Fruit fly (Drosophila melanogaster): ENCODE results near the gene Lkr.

Gene Lkr

DNA sequence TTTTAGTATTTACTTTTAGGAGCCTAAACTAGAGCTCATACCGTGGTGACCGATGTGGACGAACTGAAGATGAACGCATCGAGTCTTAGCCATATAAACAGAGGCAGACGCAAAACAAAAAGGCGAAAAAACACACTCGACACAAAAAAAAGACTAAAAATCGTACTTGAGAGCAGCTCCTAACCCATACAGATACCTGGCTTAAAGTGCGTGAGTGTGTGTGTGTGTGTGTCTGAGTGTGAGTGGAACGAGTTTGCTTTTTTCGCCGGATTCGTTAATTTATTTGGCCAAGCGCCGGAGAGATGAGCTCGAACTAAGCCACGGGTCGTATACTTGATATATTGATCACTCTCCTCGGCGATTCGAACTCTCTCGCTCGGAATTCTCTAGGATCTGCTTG lies 21.9 kb upstream of the Lkr start, which contains the start of gene frm:
TSS of gene frm (minus strand) at position 73 of the 400 bp plus-strand sequence.
- TF ChIP-seq CG17801 (GFP tag; optimal IDR thresholded peaks at IDR 0.05; ENCODE audit: partially characterized antibody), result no peak

DNA sequence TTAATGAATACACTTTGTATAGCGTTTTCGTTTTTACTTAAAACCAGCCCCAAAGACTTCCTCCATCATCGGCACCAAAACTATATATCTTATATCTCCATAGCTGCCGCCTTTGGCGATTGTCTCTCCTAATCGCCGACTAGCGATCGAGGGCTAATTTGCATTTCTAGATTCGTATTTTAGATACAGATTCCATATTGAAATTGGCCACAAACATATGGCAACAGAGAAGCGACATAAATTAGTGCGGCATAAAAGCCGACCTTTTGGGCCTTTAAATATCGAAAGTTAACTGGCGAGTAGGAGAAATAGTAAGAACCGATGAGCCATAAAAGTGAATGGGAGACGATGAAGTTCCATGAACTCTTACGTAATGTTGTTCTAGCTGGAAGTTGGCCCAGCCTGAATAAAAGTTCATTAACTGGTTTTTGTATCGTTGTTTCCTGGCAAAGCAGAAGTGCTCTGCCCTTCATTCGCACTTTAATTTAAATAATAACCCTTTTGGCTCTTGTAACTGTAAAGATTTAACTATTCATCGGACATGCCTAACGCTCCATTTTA lies 19.5 kb upstream of the Lkr start:
- no peak for TF ChIP-seq CG17801 (GFP tag; optimal IDR thresholded peaks at IDR 0.05; ENCODE audit: partially characterized antibody)

DNA sequence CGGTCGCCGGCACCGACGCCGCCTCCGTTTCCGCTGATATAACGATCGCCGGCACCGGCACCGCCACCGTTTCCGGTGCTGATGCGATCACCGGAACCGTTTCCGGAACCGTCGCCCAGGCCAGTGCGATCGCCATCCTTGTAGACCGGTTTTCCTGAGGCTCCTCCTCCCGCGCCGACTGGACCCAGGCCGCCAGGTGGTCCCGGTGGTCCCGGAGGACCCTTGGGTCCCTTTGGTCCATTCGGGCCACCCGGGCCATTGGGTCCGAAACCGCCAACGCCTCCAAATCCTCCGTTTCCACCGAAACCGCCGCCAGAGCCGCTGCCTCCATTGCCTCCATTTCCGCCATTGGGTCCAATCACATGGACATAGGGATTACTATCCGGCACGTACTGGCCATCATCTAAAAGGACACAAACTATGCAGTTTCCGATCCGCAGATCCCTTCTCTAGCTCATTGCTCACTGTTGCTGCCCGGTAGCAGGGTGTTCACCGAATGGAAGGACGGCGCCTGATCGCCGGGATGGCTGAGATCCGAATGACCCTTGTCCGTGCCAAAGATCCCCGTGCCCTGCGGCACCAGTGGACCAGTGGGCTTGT lies 13.7 kb upstream of the Lkr start:
- TF ChIP-seq CG17801 (GFP tag; optimal IDR thresholded peaks at IDR 0.05; ENCODE audit: partially characterized antibody), result no peak

DNA sequence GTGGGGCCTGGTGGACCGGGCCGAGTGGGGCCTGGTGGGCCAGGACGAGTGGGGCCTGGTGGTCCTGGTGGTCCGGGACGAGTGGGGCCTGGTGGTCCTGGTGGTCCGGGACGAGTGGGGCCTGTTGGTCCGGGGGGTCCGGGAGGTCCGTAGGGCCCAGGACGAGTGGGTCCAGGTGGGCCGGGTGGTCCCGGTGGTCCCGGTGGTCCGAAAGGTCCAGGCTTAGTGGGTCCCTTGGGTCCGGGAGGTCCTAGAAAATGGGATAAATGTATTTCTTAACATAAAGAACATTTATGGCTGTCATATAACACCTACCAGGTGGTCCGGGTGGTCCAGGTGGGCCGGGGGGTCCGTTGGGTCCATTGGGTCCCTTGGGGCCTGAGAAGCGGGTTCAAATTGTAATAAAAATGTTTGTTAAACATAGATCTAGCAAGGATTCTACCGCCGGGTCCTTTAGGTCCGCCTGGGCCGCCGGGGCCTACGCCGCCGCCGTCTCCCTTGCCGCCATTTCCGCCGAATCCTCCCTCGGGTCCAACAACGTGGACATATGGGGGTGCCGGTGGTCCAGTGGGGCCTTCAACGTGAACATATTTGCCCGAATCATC lies 11.6 kb upstream of the Lkr start:
- TF ChIP-seq CG17801 (GFP tag; optimal IDR thresholded peaks at IDR 0.05; ENCODE audit: partially characterized antibody), result no peak

DNA sequence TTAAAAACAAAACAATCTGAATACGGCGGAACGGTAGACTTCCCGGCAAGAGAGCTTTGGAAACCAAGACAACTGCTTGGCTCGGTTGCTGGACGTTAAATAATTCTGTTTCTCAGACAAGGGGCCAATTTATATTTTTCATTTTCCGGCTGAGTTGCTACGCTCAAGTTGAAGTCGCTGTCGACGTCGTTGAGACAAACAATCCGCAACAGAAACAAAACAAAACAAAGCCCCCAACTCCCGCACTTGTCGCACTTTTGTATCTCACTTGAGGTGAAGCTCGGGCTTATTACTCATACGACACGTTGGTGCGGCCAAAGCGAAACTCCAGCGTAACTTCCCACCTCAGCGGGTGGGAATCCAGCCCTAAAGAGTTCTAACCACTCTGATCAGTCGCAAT lies 6.5 kb upstream of the Lkr start, which contains the start of gene CG13285:
TSS of gene CG13285 (minus strand) at position 101 of the 400 bp plus-strand sequence.
- no peak for TF ChIP-seq CG17801 (GFP tag; optimal IDR thresholded peaks at IDR 0.05; ENCODE audit: partially characterized antibody)

DNA sequence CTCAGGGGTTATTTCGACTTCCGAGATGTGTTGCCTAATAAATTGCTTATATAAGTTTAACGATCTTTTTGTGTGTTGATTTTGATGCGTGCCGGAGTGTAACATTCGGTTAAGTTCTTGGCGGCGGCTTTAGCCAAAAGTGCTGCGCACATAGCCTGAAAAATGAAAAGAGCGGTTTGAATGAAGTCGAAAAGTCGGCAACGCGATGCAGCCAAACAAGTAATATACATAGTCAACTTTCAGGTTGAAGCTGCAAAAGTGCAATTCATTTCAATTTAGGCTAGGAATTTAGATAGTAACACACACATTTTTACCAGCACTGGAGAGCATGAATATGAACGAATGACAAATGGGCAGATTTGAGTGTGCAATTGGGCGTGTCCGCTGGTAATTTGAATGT lies 5.1 kb upstream of the Lkr start:
- TF ChIP-seq CG17801 (GFP tag; optimal IDR thresholded peaks at IDR 0.05; ENCODE audit: partially characterized antibody), result no peak

DNA sequence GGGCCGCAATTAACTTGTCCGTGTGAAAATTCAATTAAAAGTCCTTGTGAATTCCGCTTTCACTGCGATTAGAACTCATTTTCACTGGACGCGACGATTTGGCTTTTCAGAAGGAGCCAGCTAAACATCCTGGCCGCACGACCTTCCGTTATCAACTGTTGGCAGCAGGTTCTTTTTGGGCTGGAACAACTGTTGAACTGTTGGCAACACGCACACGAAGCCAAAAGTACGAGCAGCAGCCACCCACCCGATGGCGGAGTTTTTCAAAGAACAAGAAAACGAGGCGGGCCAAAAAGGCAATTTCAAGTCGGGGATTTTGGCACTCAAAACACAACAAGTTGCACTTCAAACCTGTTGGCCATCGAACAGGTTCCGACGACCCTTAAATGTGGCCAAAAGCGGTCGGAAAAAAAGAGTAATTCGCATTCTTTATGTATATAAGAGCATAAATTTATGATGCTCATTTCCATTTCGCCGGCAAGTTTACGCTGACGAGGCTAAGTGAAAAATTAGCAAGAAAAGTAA lies 6.2 kb downstream of the Lkr start:
- no peak for TF ChIP-seq CG17801 (GFP tag; optimal IDR thresholded peaks at IDR 0.05; ENCODE audit: partially characterized antibody)

DNA sequence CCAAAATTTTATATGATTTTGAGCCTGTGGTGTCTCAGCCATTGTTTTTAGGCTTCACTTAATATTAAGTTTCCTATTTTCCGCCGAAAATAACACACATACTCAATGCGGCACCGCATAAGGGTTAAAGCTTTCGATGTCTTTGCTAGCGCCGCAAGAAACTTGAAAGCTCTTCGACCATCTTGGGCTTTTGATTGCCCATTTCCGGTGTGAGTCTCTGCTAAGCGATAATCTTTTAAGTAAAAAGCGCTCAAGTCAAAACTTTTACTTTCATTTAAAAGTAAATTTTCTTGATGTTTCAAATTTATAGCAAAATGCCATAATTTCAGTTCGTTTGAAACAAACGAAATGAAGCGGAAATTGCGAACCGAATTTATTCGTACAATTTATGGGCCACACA lies 17.2 kb downstream of the Lkr start:
- TF ChIP-seq CG17801 (GFP tag; optimal IDR thresholded peaks at IDR 0.05; ENCODE audit: partially characterized antibody), result peak; percentile 82

DNA sequence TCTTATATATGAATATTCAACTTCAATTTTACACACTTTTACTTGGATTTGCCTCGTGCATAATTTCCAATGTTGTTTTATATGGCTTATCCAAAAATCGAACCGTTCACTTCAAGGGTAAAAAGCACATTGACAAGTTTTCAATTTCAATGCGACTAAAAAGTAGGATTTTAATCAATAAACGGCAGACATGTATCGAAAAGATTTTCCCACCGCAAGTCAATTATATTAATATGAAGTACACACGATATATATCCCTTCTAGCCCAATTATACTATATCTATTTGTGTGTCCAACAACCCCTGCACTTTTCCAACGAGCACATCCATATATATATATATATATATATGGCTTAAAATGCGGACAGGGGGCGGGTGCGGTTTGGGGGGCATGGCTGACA lies 18.4 kb downstream of the Lkr start, which contains the start of gene CG34342:
TSS of gene CG34342 (minus strand) at position 101 of the 400 bp plus-strand sequence.
- TF ChIP-seq CG17801 (GFP tag; optimal IDR thresholded peaks at IDR 0.05; ENCODE audit: partially characterized antibody), result no peak

DNA sequence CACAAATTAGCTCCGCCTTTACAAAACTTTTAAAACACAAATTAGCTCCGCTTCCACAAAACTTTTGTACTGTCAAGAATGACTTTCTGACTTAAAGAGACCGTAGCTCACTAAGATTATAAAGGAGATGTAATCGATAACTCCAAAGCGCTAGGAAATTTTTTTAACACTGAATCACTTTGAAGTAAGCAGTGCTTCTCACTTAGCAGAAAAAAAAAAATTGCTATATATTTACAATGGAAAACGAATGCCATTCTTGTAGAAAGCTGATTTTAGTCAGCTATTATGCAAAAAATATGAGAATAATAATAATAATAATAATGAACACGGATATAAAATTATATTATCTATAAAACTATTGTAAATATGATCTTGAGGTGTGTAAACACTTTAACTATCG lies 30.3 kb downstream of the Lkr start, which contains the start of gene blanks:
TSS of gene blanks (minus strand) at position 101 of the 400 bp plus-strand sequence.
- no peak for TF ChIP-seq CG17801 (GFP tag; optimal IDR thresholded peaks at IDR 0.05; ENCODE audit: partially characterized antibody)

DNA sequence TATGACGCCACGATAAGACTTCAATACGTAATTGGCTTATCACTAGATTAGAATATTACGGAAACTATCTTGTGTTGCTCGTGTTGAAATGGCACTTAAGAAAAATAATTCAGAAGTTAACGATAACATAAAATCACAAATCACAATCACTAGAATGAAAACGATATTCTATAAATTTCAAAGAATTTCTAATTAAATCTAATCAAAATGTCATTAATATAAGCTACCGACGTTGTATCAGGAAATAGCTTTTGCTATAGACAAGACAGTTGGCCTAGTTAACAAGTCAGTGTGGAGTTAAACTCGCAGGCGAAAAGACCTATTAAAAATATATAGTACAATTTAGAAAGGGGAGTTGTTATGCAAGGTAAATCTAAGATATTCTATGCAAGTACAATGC lies 49.7 kb downstream of the Lkr start, which contains the start of gene CG4835:
TSS of gene CG4835 (plus strand) at position 301 of the 400 bp plus-strand sequence.
- no peak for TF ChIP-seq CG17801 (GFP tag; optimal IDR thresholded peaks at IDR 0.05; ENCODE audit: partially characterized antibody)

Data from ovary, adult (tissue).